Worm (Caenorhabditis elegans): ENCODE data around the gene dlg-1.

- TF ChIP-seq nhr-237 (tag; optimal IDR thresholded peaks at IDR 0.05) (no peak), nhr-28 (tag; optimal IDR thresholded peaks at IDR 0.05) (no peak), nhr-19 (GFP tag; conservative IDR thresholded peaks at IDR 0.05) (peak; percentile 65), nhr-77 (tag; optimal IDR thresholded peaks at IDR 0.05) (peak; percentile 85), ztf-11 (tag; optimal IDR thresholded peaks at IDR 0.05) (no peak), hlh-4 (tag; optimal IDR thresholded peaks at IDR 0.05) (no peak), vab-15 (tag; optimal IDR thresholded peaks at IDR 0.05) (no peak), dpl-1 (GFP tag; optimal IDR thresholded peaks at IDR 0.05) (peak in 1 of 3 experiments; percentile 15), unc-62 (GFP tag; optimal IDR thresholded peaks at IDR 0.05) (no peak), rnt-1 (tag; optimal IDR thresholded peaks at IDR 0.05) (peak; percentile 72), elt-3 (tag; optimal IDR thresholded peaks at IDR 0.05) (peak in 5 of 6 experiments; percentile 18 to 67 (median 52)), lin-39 (tag; optimal IDR thresholded peaks at IDR 0.05) (no peak)
Measured at ce11 chrX:5475164-5475576, 4.3 kb upstream of the dlg-1 start.
